Worm (Caenorhabditis elegans): ENCODE results near the gene gmpr-1.

ce11 chrV:4330820-4331219, 40.4 kb downstream of the gmpr-1 start:
- TF ChIP-seq ztf-1 (GFP tag; conservative IDR thresholded peaks at IDR 0.05), result no peak
- no peak for TF ChIP-seq alr-1 (tag; optimal IDR thresholded peaks at IDR 0.05)
- TF ChIP-seq nhr-237 (tag; optimal IDR thresholded peaks at IDR 0.05), result no peak
- TF ChIP-seq blmp-1 (tag; optimal IDR thresholded peaks at IDR 0.05; ENCODE audit: insufficient read depth), result no peak
- no peak for TF ChIP-seq egl-27 (tag; optimal IDR thresholded peaks at IDR 0.05)
- no peak for TF ChIP-seq lsy-2 (tag; optimal IDR thresholded peaks at IDR 0.05)
- TF ChIP-seq nhr-10 (tag; optimal IDR thresholded peaks at IDR 0.05), result no peak
- no peak for TF ChIP-seq lin-13 (GFP tag; optimal IDR thresholded peaks at IDR 0.05)
- no peak for TF ChIP-seq snpc-4 (tag; optimal IDR thresholded peaks at IDR 0.05)
- no peak for TF ChIP-seq aly-2 (tag; optimal IDR thresholded peaks at IDR 0.05)
- TF ChIP-seq elt-3 (tag; optimal IDR thresholded peaks at IDR 0.05), result no peak
